Worm (Caenorhabditis elegans) whole organism, mixed stage, embryonic: Measurements from ENCODE around the gene Y45G5AM.6.
A peak's percentile ranks its signal among the peaks of the same experiment; 100 is the strongest.

Experiments used
- bed-3 ChIP-seq: fragments of 200-800 bp; sonication (Bioruptor generic); optimal IDR thresholded peaks from 3 replicates; lab custom pipeline; 2018; ENCODE audit warnings: mild to moderate bottlenecking, missing genetic modification characterization, moderate library complexity, missing compliant biosample characterization
- ceh-39 ChIP-seq: fragments of 150-350 bp; optimal IDR thresholded peaks from 2 replicates; lab custom pipeline; 2014; ENCODE audit warnings: missing biosample characterization, missing genetic modification characterization
- ceh-43 ChIP-seq: fragments of 200-800 bp; sonication (Bioruptor generic); optimal IDR thresholded peaks from 2 replicates; lab custom pipeline; 2018; ENCODE audit warnings: mild to moderate bottlenecking, missing genetic modification characterization, moderate library complexity, missing compliant biosample characterization
- ceh-83 ChIP-seq: fragments of 200-800 bp; sonication (Bioruptor generic); optimal IDR thresholded peaks from 2 replicates; lab custom pipeline; 2018; ENCODE audit warnings: mild to moderate bottlenecking, missing genetic modification characterization, missing compliant biosample characterization
- ces-1 ChIP-seq: fragments of 150-350 bp; optimal IDR thresholded peaks from 2 replicates; lab custom pipeline; 2014; ENCODE audit warnings: missing biosample characterization, missing genetic modification reagents, missing genetic modification characterization
- cnd-1 ChIP-seq: fragments of 200-800 bp; sonication (Bioruptor generic); optimal IDR thresholded peaks from 2 replicates; lab custom pipeline; 2018; ENCODE audit warnings: mild to moderate bottlenecking, missing genetic modification characterization, missing compliant biosample characterization
- drap-1 ChIP-seq: fragments of 200-800 bp; sonication (Bioruptor generic); optimal IDR thresholded peaks from 3 replicates; lab custom pipeline; 2018; ENCODE audit warnings: mild to moderate bottlenecking, missing genetic modification characterization, missing compliant biosample characterization
- elt-1 ChIP-seq: sonication (generic microtip); optimal IDR thresholded peaks from 2 replicates; lab custom pipeline; 2017; ENCODE audit warnings: missing genetic modification characterization, mild to moderate bottlenecking, missing compliant biosample characterization, antibody characterized with exemption, moderate library complexity, borderline replicate concordance; ENCODE audit not compliant: insufficient read depth
- elt-3 ChIP-seq: fragments of 150-350 bp; optimal IDR thresholded peaks from 2 replicates; lab custom pipeline; 2014; ENCODE audit warnings: missing biosample characterization, missing genetic modification characterization
- flh-1 ChIP-seq: fragments of 200-800 bp; sonication (Bioruptor generic); optimal IDR thresholded peaks from 2 replicates; lab custom pipeline; 2018; ENCODE audit warnings: mild to moderate bottlenecking, missing genetic modification characterization, moderate library complexity, missing compliant biosample characterization
- ham-2 ChIP-seq: fragments of 200-800 bp; sonication (Bioruptor generic); optimal IDR thresholded peaks from 2 replicates; lab custom pipeline; 2018; ENCODE audit warnings: mild to moderate bottlenecking, missing genetic modification characterization, missing compliant biosample characterization
- hlh-1 ChIP-seq: fragments of 150-350 bp; optimal IDR thresholded peaks from 2 replicates; lab custom pipeline; 2014; ENCODE audit warnings: missing biosample characterization, missing genetic modification reagents, missing genetic modification characterization
- lin-13 ChIP-seq: fragments of 150-350 bp; optimal IDR thresholded peaks from 2 replicates; lab custom pipeline; 2014; ENCODE audit warnings: missing biosample characterization, missing genetic modification characterization
- lin-32 ChIP-seq: fragments of 200-800 bp; sonication (Bioruptor generic); optimal IDR thresholded peaks from 2 replicates; lab custom pipeline; 2018; ENCODE audit warnings: mild to moderate bottlenecking, missing genetic modification characterization, missing compliant biosample characterization
- lsy-2 ChIP-seq: fragments of 150-350 bp; optimal IDR thresholded peaks from 2 replicates; lab custom pipeline; 2014; ENCODE audit warnings: missing biosample characterization, missing genetic modification characterization
- mab-5 ChIP-seq: fragments of 150-350 bp; optimal IDR thresholded peaks from 2 replicates; lab custom pipeline; 2014; ENCODE audit warnings: missing biosample characterization, missing genetic modification characterization
- mep-1 ChIP-seq: fragments of 150-350 bp; optimal IDR thresholded peaks from 2 replicates; lab custom pipeline; 2017; ENCODE audit warnings: missing biosample characterization, missing genetic modification reagents, missing genetic modification characterization, inconsistent platforms
- mls-2 ChIP-seq: sonication (generic microtip); optimal IDR thresholded peaks from 2 replicates; lab custom pipeline; 2016; ENCODE audit warnings: mild to moderate bottlenecking, missing genetic modification characterization, moderate library complexity, missing compliant biosample characterization
- nhr-12 ChIP-seq: fragments of 150-350 bp; optimal IDR thresholded peaks from 2 replicates; lab custom pipeline; 2014; ENCODE audit warnings: missing biosample characterization, missing genetic modification characterization
- nhr-2 ChIP-seq: fragments of 150-350 bp; optimal IDR thresholded peaks from 2 replicates; lab custom pipeline; 2014; ENCODE audit warnings: missing biosample characterization, missing genetic modification characterization
- nhr-237 ChIP-seq: fragments of 150-350 bp; optimal IDR thresholded peaks from 2 replicates; lab custom pipeline; 2014; ENCODE audit warnings: missing biosample characterization, missing genetic modification characterization
- nhr-28 ChIP-seq: fragments of 150-350 bp; optimal IDR thresholded peaks from 2 replicates; lab custom pipeline; 2014; ENCODE audit warnings: missing biosample characterization, missing genetic modification characterization
- nhr-76 ChIP-seq: sonication (generic microtip); optimal IDR thresholded peaks from 2 replicates; lab custom pipeline; 2017; ENCODE audit warnings: missing biosample characterization, missing genetic modification characterization
- pha-4 ChIP-seq: fragments of 150-350 bp; optimal IDR thresholded peaks from 2 replicates; lab custom pipeline; 2018; ENCODE audit warnings: missing biosample characterization, missing genetic modification reagents, missing genetic modification characterization
- sptf-1 ChIP-seq: sonication (generic microtip); optimal IDR thresholded peaks from 2 replicates; lab custom pipeline; 2017; ENCODE audit warnings: mild to moderate bottlenecking, missing genetic modification characterization, moderate library complexity, missing compliant biosample characterization
- tbx-8 ChIP-seq: fragments of 200-800 bp; sonication (Bioruptor generic); optimal IDR thresholded peaks from 2 replicates; lab custom pipeline; 2018; ENCODE audit warnings: mild to moderate bottlenecking, missing genetic modification characterization, moderate library complexity, missing compliant biosample characterization
- unc-120 ChIP-seq: sonication (generic microtip); optimal IDR thresholded peaks from 2 replicates; lab custom pipeline; 2017; ENCODE audit warnings: missing genetic modification characterization, missing compliant biosample characterization; ENCODE audit not compliant: poor library complexity, severe bottlenecking
- unc-39 ChIP-seq: fragments of 150-350 bp; optimal IDR thresholded peaks from 2 replicates; lab custom pipeline; 2014; ENCODE audit warnings: missing biosample characterization, missing genetic modification characterization
- unc-62 ChIP-seq: fragments of 150-350 bp; optimal IDR thresholded peaks from 2 replicates; lab custom pipeline; 2014; ENCODE audit warnings: missing biosample characterization, missing genetic modification reagents, missing genetic modification characterization
- zip-8 ChIP-seq: fragments of 150-350 bp; optimal IDR thresholded peaks from 2 replicates; lab custom pipeline; 2014; ENCODE audit warnings: missing biosample characterization, missing genetic modification characterization
- ztf-11 ChIP-seq: fragments of 150-350 bp; optimal IDR thresholded peaks from 2 replicates; lab custom pipeline; 2014; ENCODE audit warnings: missing biosample characterization, missing genetic modification characterization

Y45G5AM.6 gene

DNA sequence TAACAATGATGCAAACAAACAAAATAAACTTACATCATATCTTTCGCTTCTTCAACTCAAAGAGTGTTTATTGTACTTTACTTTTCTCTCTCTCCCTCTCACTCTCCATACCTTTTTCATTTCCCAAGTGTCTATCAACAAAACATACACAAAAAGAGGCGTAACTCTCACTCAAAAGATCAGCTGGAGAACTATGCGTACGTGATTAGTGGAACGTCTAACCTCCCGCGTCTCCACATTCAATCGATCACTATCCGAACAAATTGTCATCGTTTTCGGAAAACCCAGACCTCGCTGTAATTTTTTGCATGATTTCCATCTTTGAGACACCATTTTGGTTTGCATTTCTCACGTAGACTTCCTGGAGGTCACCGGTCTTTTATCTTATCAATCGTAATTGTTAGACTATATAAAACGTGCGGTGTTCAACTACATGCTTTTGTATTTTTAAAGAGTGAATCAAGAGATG is 20.6 kb downstream of the Y45G5AM.6 start, which contains the start of gene nhr-57:
Gene nhr-57, plus strand, starts transcription at position 419 of the 469 bp plus-strand sequence.
- TF ChIP-seq tbx-8 (no peak), drap-1 (GFP tag; lab: Kevin White, UChicago) (no peak), nhr-237 (tag; lab: Kevin White, UChicago) (peak; percentile 31), mep-1 (tag; lab: Kevin White, UChicago) (no peak), hlh-1 (tag; lab: Kevin White, UChicago) (no peak), nhr-28 (tag; lab: Kevin White, UChicago) (no peak), elt-3 (tag; lab: Kevin White, UChicago) (peak; percentile 87), unc-62 (GFP tag; lab: Kevin White, UChicago) (peak; percentile 41)
- TF ChIP-seq, all 35 proteins: peak for 3

ce11 chrV:4129604-4130003 is 22.5 kb downstream of the Y45G5AM.6 start, which contains the start of gene phat-4:
phat-4 (plus strand) TSS chrV:4129904.
- TF ChIP-seq unc-39 (tag; lab: Kevin White, UChicago) (no peak), nhr-76 (no peak), drap-1 (GFP tag; lab: Kevin White, UChicago) (no peak), ceh-39 (no peak), nhr-28 (tag; lab: Kevin White, UChicago) (no peak), lin-13 (tag; lab: Kevin White, UChicago) (no peak), bed-3 (GFP tag; lab: Kevin White, UChicago) (no peak), ces-1 (GFP tag; lab: Kevin White, UChicago) (no peak)

ce11 chrV:4127435-4127834 is 24.7 kb downstream of the Y45G5AM.6 start, which contains the start of gene T05B4.13:
T05B4.13 (minus strand) TSS chrV:4127535.
- no peak for TF ChIP-seq tbx-8
- no peak for TF ChIP-seq elt-1
- TF ChIP-seq lin-32: no peak
- no peak for TF ChIP-seq nhr-12 (tag; lab: Kevin White, UChicago)
- no peak for TF ChIP-seq ham-2 (GFP tag; lab: Kevin White, UChicago)
- no peak for TF ChIP-seq zip-8
- no peak for TF ChIP-seq ceh-83 (GFP tag; lab: Kevin White, UChicago)
- TF ChIP-seq ceh-43 (GFP tag; lab: Kevin White, UChicago): no peak
- TF ChIP-seq bed-3 (GFP tag; lab: Kevin White, UChicago): no peak
- TF ChIP-seq lsy-2 (tag; lab: Kevin White, UChicago): no peak
- TF ChIP-seq cnd-1: no peak
- no peak for TF ChIP-seq ztf-11 (tag; lab: Kevin White, UChicago)
- TF ChIP-seq nhr-28 (tag; lab: Kevin White, UChicago): no peak
- no peak for TF ChIP-seq mab-5 (tag; lab: Kevin White, UChicago)
- no peak for TF ChIP-seq elt-3 (tag; lab: Kevin White, UChicago)

DNA sequence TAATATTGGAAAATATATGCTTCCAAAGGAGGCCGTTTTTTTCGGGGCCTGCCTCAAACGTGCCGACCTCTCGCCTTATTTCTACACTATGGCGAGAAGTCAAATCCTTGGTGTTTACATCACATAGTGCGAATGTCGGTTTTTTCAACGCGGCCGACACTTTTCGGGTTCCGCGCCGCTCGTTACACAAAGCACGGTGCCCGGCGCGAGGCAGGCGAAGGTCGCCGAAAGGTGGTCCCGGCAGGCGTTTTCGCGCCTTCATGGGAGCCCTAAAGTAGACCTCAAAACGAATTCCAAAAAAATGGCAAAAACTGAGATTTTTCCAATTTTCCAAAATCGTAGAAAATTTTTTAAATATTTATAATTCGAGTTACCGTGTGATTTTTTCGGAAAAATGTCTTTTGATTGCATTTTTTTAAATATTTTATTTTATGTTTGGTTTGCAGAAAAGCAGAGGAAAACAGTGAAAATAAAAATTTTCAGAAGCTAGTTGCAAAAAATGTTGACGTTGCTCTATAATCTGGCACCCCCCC is 26.5 kb downstream of the Y45G5AM.6 start, which contains the start of gene T05B4.12:
Gene T05B4.12, minus strand, starts transcription at position 483 of the 533 bp plus-strand sequence.
- no peak for TF ChIP-seq nhr-2 (tag; lab: Kevin White, UChicago)
- no peak for TF ChIP-seq bed-3 (GFP tag; lab: Kevin White, UChicago)
- no peak for TF ChIP-seq ceh-83 (GFP tag; lab: Kevin White, UChicago)
- no peak for TF ChIP-seq ceh-43 (GFP tag; lab: Kevin White, UChicago)
- TF ChIP-seq tbx-8: no peak
- TF ChIP-seq unc-62 (GFP tag; lab: Kevin White, UChicago): no peak
- no peak for TF ChIP-seq flh-1
- no peak for TF ChIP-seq mep-1 (tag; lab: Kevin White, UChicago)
- no peak for TF ChIP-seq lin-32
- TF ChIP-seq hlh-1 (tag; lab: Kevin White, UChicago): no peak
- no peak for TF ChIP-seq lsy-2 (tag; lab: Kevin White, UChicago)
- TF ChIP-seq nhr-237 (tag; lab: Kevin White, UChicago): no peak
- no peak for TF ChIP-seq ham-2 (GFP tag; lab: Kevin White, UChicago)
- no peak for TF ChIP-seq ztf-11 (tag; lab: Kevin White, UChicago)
- no peak for TF ChIP-seq nhr-28 (tag; lab: Kevin White, UChicago)
- TF ChIP-seq mab-5 (tag; lab: Kevin White, UChicago): no peak
- TF ChIP-seq sptf-1: no peak
- TF ChIP-seq unc-120 (tag; lab: Kevin White, UChicago): no peak
- no peak for TF ChIP-seq mls-2 (tag; lab: Kevin White, UChicago)
- no peak for TF ChIP-seq pha-4
- TF ChIP-seq, all 35 proteins: peak for 0
